Worm (Caenorhabditis elegans): ENCODE data around the gene F40G9.15.

ce11 chrIII:183072-183471, 892 bp downstream of the F40G9.15 start:
- TF ChIP-seq aptf-2 (GFP tag; conservative IDR thresholded peaks at IDR 0.05) (no peak), F23B12.7 (tag; optimal IDR thresholded peaks at IDR 0.05; ENCODE audit: insufficient read depth) (no peak), K11D2.4 (GFP tag; IDR thresholded peaks at IDR 0.05) (no peak), him-1 (tag; optimal IDR thresholded peaks at IDR 0.05) (no peak), snpc-3.4 (tag; optimal IDR thresholded peaks at IDR 0.05) (no peak), dpff-1 (tag; optimal IDR thresholded peaks at IDR 0.05) (no peak), nfyb-1 (GFP tag; IDR thresholded peaks at IDR 0.05) (no peak), madf-8 (GFP tag; conservative IDR thresholded peaks at IDR 0.05) (no peak), sea-2 (GFP tag; IDR thresholded peaks at IDR 0.05) (no peak), Y95B8A.8 (GFP tag; IDR thresholded peaks at IDR 0.05) (no peak), ZK185.1 (tag; optimal IDR thresholded peaks at IDR 0.05; ENCODE audit: poor library complexity, severe bottlenecking) (no peak), unc-62 (GFP tag; optimal IDR thresholded peaks at IDR 0.05) (no peak), let-607 (tag; optimal IDR thresholded peaks at IDR 0.05) (no peak), pha-4 (tag; optimal IDR thresholded peaks at IDR 0.05) (no peak)

All from whole organism, young adult.